Worm (Caenorhabditis elegans): ENCODE data around the gene F56D6.20.

DNA sequence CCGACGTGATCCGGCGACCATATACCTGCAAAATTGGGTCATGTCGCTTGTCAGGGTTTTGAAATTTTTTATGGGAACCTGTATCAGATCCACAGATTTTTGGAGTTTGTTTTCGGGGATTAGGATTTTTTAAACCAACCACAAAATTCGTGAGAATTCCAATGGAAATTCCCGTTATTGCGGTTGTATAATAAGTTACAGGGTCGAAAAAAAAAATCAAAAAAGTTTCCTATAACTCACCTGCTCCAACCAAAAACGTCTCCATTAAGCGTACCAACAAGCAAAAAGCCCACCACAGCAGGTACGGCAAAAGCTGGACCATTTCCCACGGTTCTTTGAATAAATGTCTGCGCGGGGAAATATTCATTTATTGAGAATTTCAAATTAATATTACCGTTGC lies 49.8 kb upstream of the F56D6.20 start:
- TF ChIP-seq pha-4 (tag; optimal IDR thresholded peaks at IDR 0.05) (no peak), pag-3 (tag; optimal IDR thresholded peaks at IDR 0.05; ENCODE audit: borderline replicate concordance) (no peak), ama-1 (optimal IDR thresholded peaks at IDR 0.05) (no peak), eyg-1 (tag; optimal IDR thresholded peaks at IDR 0.05) (no peak), ahr-1 (tag; optimal IDR thresholded peaks at IDR 0.05) (no peak), gmeb-2 (tag; optimal IDR thresholded peaks at IDR 0.05) (no peak), nhr-11 (tag; optimal IDR thresholded peaks at IDR 0.05) (no peak), hlh-30 (tag; optimal IDR thresholded peaks at IDR 0.05; ENCODE audit: insufficient read depth) (no peak), T23F11.4 (GFP tag; optimal IDR thresholded peaks at IDR 0.05) (no peak), elt-2 (tag; optimal IDR thresholded peaks at IDR 0.05) (no peak), K02D7.2 (tag; optimal IDR thresholded peaks at IDR 0.05) (no peak), F13H6.1 (tag; optimal IDR thresholded peaks at IDR 0.05) (no peak), madf-2 (tag; optimal IDR thresholded peaks at IDR 0.05) (no peak), pha-2 (tag; optimal IDR thresholded peaks at IDR 0.05) (no peak)

Data from whole organism, late embryonic.